Worm (Caenorhabditis elegans): ENCODE measurements around the gene pqn-51.

- TF ChIP-seq pha-4 (tag; optimal IDR thresholded peaks at IDR 0.05) (no peak), nhr-237 (tag; optimal IDR thresholded peaks at IDR 0.05) (peak; percentile 36), lin-13 (tag; optimal IDR thresholded peaks at IDR 0.05) (no peak), snpc-4 (tag; optimal IDR thresholded peaks at IDR 0.05) (no peak), blmp-1 (tag; optimal IDR thresholded peaks at IDR 0.05) (no peak), ceh-83 (GFP tag; optimal IDR thresholded peaks at IDR 0.05) (no peak), nhr-76 (tag; optimal IDR thresholded peaks at IDR 0.05) (no peak), ces-1 (GFP tag; optimal IDR thresholded peaks at IDR 0.05) (peak; percentile 17), zip-8 (tag; optimal IDR thresholded peaks at IDR 0.05) (no peak), lsy-2 (tag; optimal IDR thresholded peaks at IDR 0.05) (no peak), lin-32 (GFP tag; optimal IDR thresholded peaks at IDR 0.05) (no peak)
Measured at ce11 chrV:5064761-5065421, 15.5 kb downstream of the pqn-51 start, which contains the start of gene mlk-1.

Data from whole organism, mixed stage, embryonic.